Fruit fly (Drosophila melanogaster): Measurements from ENCODE around the gene Edem1.

Edem1 gene

DNA sequence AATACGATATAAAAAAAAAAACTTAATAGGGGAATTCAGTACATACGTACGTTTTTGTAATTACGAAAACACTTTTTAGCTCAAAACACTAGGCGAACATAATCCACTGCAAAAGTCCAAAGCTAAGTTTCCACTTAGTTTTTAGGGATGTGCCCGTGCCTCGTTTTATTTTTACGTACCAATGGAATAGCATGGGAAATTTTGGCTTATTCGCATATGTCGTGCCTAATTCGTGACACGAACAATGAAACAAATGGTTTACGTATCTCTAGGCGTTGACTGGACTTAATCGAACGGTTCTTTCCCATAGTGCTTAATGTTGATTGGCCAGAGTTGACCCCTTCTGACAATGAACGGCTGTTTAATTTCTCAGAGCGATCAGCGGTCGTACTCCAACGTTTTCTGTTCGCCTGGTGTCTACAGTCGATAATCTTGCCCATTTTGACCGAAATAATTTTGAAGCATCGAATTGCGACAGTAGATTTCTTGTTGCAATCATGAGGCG lies 29.0 kb downstream of the Edem1 start, which contains the start of gene CG14818 (continued):
- no peak for TF ChIP-seq Elba2 (GFP tag; optimal IDR thresholded peaks at IDR 0.05)
- TF ChIP-seq z (GFP tag; IDR thresholded peaks at IDR 0.05), result no peak
- TF ChIP-seq CG15011 (GFP tag; optimal IDR thresholded peaks at IDR 0.05), result no peak
- peak; percentile 65 for TF ChIP-seq CG12155 (GFP tag; optimal IDR thresholded peaks at IDR 0.05)
- TF ChIP-seq CG17328 (GFP tag; IDR thresholded peaks at IDR 0.05), result peak; percentile 58
- TF ChIP-seq CG14050 (GFP tag; IDR thresholded peaks at IDR 0.05), result no peak
- no peak for TF ChIP-seq Sox102F (GFP tag; optimal IDR thresholded peaks at IDR 0.05)
- no peak for TF ChIP-seq wdn (GFP tag; IDR thresholded peaks at IDR 0.05)
- 0 out of 3 replicates have a peak, but pooled peaks have one; percentile 40 for TF ChIP-seq CG11695 (GFP tag; IDR thresholded peaks at IDR 0.05)
- peak; percentile 56 for TF ChIP-seq fd96Cb (tag; optimal IDR thresholded peaks at IDR 0.05)
- peak; percentile 64 for TF ChIP-seq Camta (GFP tag; optimal IDR thresholded peaks at IDR 0.05)
- TF ChIP-seq CG3838 (GFP tag; optimal IDR thresholded peaks at IDR 0.05), result no peak
- TF ChIP-seq pan (optimal IDR thresholded peaks at IDR 0.05), result no peak
- TF ChIP-seq pan (GFP tag; optimal IDR thresholded peaks at IDR 0.05 in 1 of 2, IDR thresholded peaks at IDR 0.05 in 1 of 2), result peak in 1 of 2 experiments; percentile 73
- TF ChIP-seq HLH54F (GFP tag; optimal IDR thresholded peaks at IDR 0.05), result peak; percentile 44
- TF ChIP-seq sna (GFP tag; IDR thresholded peaks at IDR 0.05; ENCODE audit: partially characterized antibody), result peak; percentile 86
- TF ChIP-seq kay (GFP tag; optimal IDR thresholded peaks at IDR 0.05), result no peak
- peak; percentile 51; the same call in 1 of the 2 replicates for TF ChIP-seq cas (GFP tag; IDR thresholded peaks at IDR 0.05)
- no peak for TF ChIP-seq cad (GFP tag; optimal IDR thresholded peaks at IDR 0.05)
- peak; percentile 60 for TF ChIP-seq CG4328 (GFP tag; optimal IDR thresholded peaks at IDR 0.05)
- TF ChIP-seq grn (GFP tag; optimal IDR thresholded peaks at IDR 0.05), result no peak
- TF ChIP-seq BtbVII (GFP tag; optimal IDR thresholded peaks at IDR 0.05), result peak; percentile 25
- TF ChIP-seq CG3847 (GFP tag; IDR thresholded peaks at IDR 0.05), result peak; percentile 58
- peak; percentile 72 for TF ChIP-seq pum (GFP tag; optimal IDR thresholded peaks at IDR 0.05)
- peak; percentile 54 for TF ChIP-seq CG9727 (GFP tag; optimal IDR thresholded peaks at IDR 0.05)
- peak; percentile 27 for TF ChIP-seq NK7.1 (GFP tag; optimal IDR thresholded peaks at IDR 0.05)
- TF ChIP-seq CG11456 (GFP tag; IDR thresholded peaks at IDR 0.05), result peak; percentile 72; the same call in 1 of the 3 replicates
- no peak for TF ChIP-seq Jarid2 (GFP tag; optimal IDR thresholded peaks at IDR 0.05)
- no peak for TF ChIP-seq bigmax (GFP tag; optimal IDR thresholded peaks at IDR 0.05)
- TF ChIP-seq CG8478 (optimal IDR thresholded peaks at IDR 0.05), result no peak
- TF ChIP-seq wek (GFP tag; optimal IDR thresholded peaks at IDR 0.05), result peak; percentile 81
- TF ChIP-seq CG6254 (GFP tag; optimal IDR thresholded peaks at IDR 0.05), result no peak
- no peak for TF ChIP-seq CG4617 (GFP tag; optimal IDR thresholded peaks at IDR 0.05; ENCODE audit: borderline replicate concordance)
- TF ChIP-seq sim (GFP tag; IDR thresholded peaks at IDR 0.05), result no peak
- TF ChIP-seq sisA (GFP tag; IDR thresholded peaks at IDR 0.05), result peak; percentile 52
- TF ChIP-seq CG5180 (GFP tag; optimal IDR thresholded peaks at IDR 0.05), result no peak
- TF ChIP-seq CG9609 (GFP tag; optimal IDR thresholded peaks at IDR 0.05), result peak; percentile 64
- TF ChIP-seq Mad (GFP tag; optimal IDR thresholded peaks at IDR 0.05), result peak; percentile 53
- TF ChIP-seq D19A (tag; optimal IDR thresholded peaks at IDR 0.05), result peak; percentile 0
- peak; percentile 48; the same call in 1 of the 3 replicates for TF ChIP-seq CG34422 (GFP tag; IDR thresholded peaks at IDR 0.05)
- TF ChIP-seq CG17186 (GFP tag; optimal IDR thresholded peaks at IDR 0.05), result no peak
- peak in 1 of 3 experiments; percentile 46 for TF ChIP-seq lola (GFP tag; optimal IDR thresholded peaks at IDR 0.05)
- peak; percentile 78 for TF ChIP-seq CG9932 (GFP tag; IDR thresholded peaks at IDR 0.05)
- TF ChIP-seq CG14860 (GFP tag; IDR thresholded peaks at IDR 0.05; ENCODE audit: partially characterized antibody), result peak; percentile 82
- TF ChIP-seq HLHmδ (GFP tag; optimal IDR thresholded peaks at IDR 0.05), result no peak
- TF ChIP-seq scrt (GFP tag; optimal IDR thresholded peaks at IDR 0.05), result no peak
- peak; percentile 60 for TF ChIP-seq B-H2 (GFP tag; optimal IDR thresholded peaks at IDR 0.05)
- no peak for TF ChIP-seq CG7928 (GFP tag; optimal IDR thresholded peaks at IDR 0.05)
- TF ChIP-seq knrl (GFP tag; IDR thresholded peaks at IDR 0.05; ENCODE audit: partially characterized antibody), result peak; percentile 89
- TF ChIP-seq luna (GFP tag; optimal IDR thresholded peaks at IDR 0.05), result peak; percentile 25
- TF ChIP-seq eve (GFP tag; optimal IDR thresholded peaks at IDR 0.05), result peak in 1 of 2 experiments; percentile 13
